Fruit fly (Drosophila melanogaster) whole organism, embryonic: ENCODE measurements around the gene lectin-37Da.

ENCODE experiments used
- Bdp1 ChIP-seq: fragments of 200-800 bp; sonication (Bioruptor generic); optimal IDR thresholded peaks from 3 replicates; lab custom pipeline; 2016; ENCODE audit warnings: missing biosample characterization, missing genetic modification characterization
- BtbVII ChIP-seq: fragments of 200-800 bp; sonication (Bioruptor generic); optimal IDR thresholded peaks from 3 replicates; lab custom pipeline; 2017; ENCODE audit warnings: missing biosample characterization, mild to moderate bottlenecking, missing genetic modification characterization
- CG10209 ChIP-seq: fragments of 200-800 bp; sonication (Bioruptor generic); optimal IDR thresholded peaks from 3 replicates; lab custom pipeline; 2017; ENCODE audit warnings: missing biosample characterization, mild to moderate bottlenecking, missing genetic modification characterization, missing genetic modification reagents
- CG10274 ChIP-seq: fragments of 200-800 bp; sonication (Bioruptor generic); optimal IDR thresholded peaks from 3 replicates; lab custom pipeline; 2017; ENCODE audit warnings: missing biosample characterization, mild to moderate bottlenecking, missing genetic modification characterization
- CG11247 ChIP-seq: fragments of 200-800 bp; sonication (Bioruptor generic); IDR thresholded peaks from 2 replicates; pipeline ENCODE4 v1.3.6; 2022; ENCODE audit warnings: missing biosample characterization, missing genetic modification characterization
- CG11398 ChIP-seq: fragments of 200-800 bp; sonication (Bioruptor generic); optimal IDR thresholded peaks from 2 replicates; lab custom pipeline; 2016; ENCODE audit warnings: missing biosample characterization, missing genetic modification characterization
- CG12071 ChIP-seq: fragments of 200-800 bp; sonication (Bioruptor generic); optimal IDR thresholded peaks from 3 replicates; lab custom pipeline; 2018; ENCODE audit warnings: missing biosample characterization, mild to moderate bottlenecking, missing genetic modification characterization
- CG14050 ChIP-seq: fragments of 200-800 bp; sonication (Bioruptor generic); IDR thresholded peaks from 3 replicates; pipeline ENCODE4 v1.3.6; 2022; ENCODE audit warnings: missing biosample characterization, missing genetic modification characterization
- CG15073 ChIP-seq: fragments of 200-800 bp; sonication (Bioruptor generic); optimal IDR thresholded peaks from 2 replicates; lab custom pipeline; 2016; ENCODE audit warnings: missing biosample characterization, missing genetic modification characterization
- CG1792 ChIP-seq: fragments of 200-800 bp; sonication (Bioruptor generic); optimal IDR thresholded peaks from 2 replicates; lab custom pipeline; 2016; ENCODE audit warnings: missing biosample characterization, missing genetic modification characterization
- CG2199 ChIP-seq: fragments of 200-800 bp; sonication (Bioruptor generic); IDR thresholded peaks from 3 replicates; pipeline ENCODE4 v1.3.6; 2022; ENCODE audit warnings: missing biosample characterization, missing genetic modification characterization
- CG2875 ChIP-seq: fragments of 200-800 bp; sonication (Bioruptor generic); optimal IDR thresholded peaks from 2 replicates; lab custom pipeline; 2017; ENCODE audit warnings: missing biosample characterization, mild to moderate bottlenecking, missing genetic modification characterization, missing genetic modification reagents
- CG31388 ChIP-seq: fragments of 200-800 bp; sonication (Bioruptor generic); optimal IDR thresholded peaks from 2 replicates; lab custom pipeline; 2016; ENCODE audit warnings: missing biosample characterization, missing genetic modification characterization
- CG4282 ChIP-seq: fragments of 200-800 bp; sonication (Bioruptor generic); optimal IDR thresholded peaks from 2 replicates; lab custom pipeline; 2016; ENCODE audit warnings: missing biosample characterization, missing genetic modification characterization
- CG4617 ChIP-seq: fragments of 200-800 bp; sonication (Bioruptor generic); optimal IDR thresholded peaks from 3 replicates; lab custom pipeline; 2016; ENCODE audit warnings: missing biosample characterization, missing genetic modification characterization, borderline replicate concordance
- CG6272 ChIP-seq: fragments of 200-800 bp; sonication (Bioruptor generic); IDR thresholded peaks from 2 replicates; pipeline ENCODE4 v1.3.6; 2022; ENCODE audit warnings: missing biosample characterization, missing genetic modification characterization
- CG7928 ChIP-seq: fragments of 200-800 bp; sonication (Bioruptor generic); optimal IDR thresholded peaks from 2 replicates; lab custom pipeline; 2017; ENCODE audit warnings: missing biosample characterization, mild to moderate bottlenecking, missing genetic modification characterization
- CG9797 ChIP-seq: fragments of 200-800 bp; sonication (Bioruptor generic); optimal IDR thresholded peaks from 3 replicates; lab custom pipeline; 2018; ENCODE audit warnings: missing biosample characterization, mild to moderate bottlenecking, missing genetic modification characterization
- Camta ChIP-seq: fragments of 200-800 bp; sonication (Bioruptor generic); optimal IDR thresholded peaks from 2 replicates; lab custom pipeline; 2016; ENCODE audit warnings: missing biosample characterization, missing genetic modification characterization
- Dek ChIP-seq: fragments of 200-800 bp; sonication (Bioruptor generic); optimal IDR thresholded peaks from 3 replicates; lab custom pipeline; 2019; ENCODE audit warnings: missing biosample characterization, mild to moderate bottlenecking, missing genetic modification characterization, moderate library complexity
- HLH4C ChIP-seq: fragments of 200-800 bp; sonication (Bioruptor generic); IDR thresholded peaks from 3 replicates; pipeline ENCODE4 v1.3.6; 2022; ENCODE audit warnings: missing biosample characterization, missing genetic modification characterization; ENCODE audit not compliant: partially characterized antibody
- HmgZ ChIP-seq: fragments of 200-800 bp; sonication (Bioruptor generic); optimal IDR thresholded peaks from 2 replicates; lab custom pipeline; 2018; ENCODE audit warnings: missing biosample characterization, mild to moderate bottlenecking, missing genetic modification characterization
- Kr ChIP-seq: fragments of 200-800 bp; sonication (Bioruptor generic); optimal IDR thresholded peaks from 2 replicates; lab custom pipeline; 2017; ENCODE audit warnings: missing biosample characterization, mild to moderate bottlenecking, missing genetic modification characterization
- Nf-YA ChIP-seq: fragments of 200-800 bp; sonication (Bioruptor generic); IDR thresholded peaks from 2 replicates; pipeline ENCODE4 v1.3.6; 2022; ENCODE audit warnings: missing biosample characterization, missing genetic modification characterization
- Sry-β ChIP-seq: fragments of 200-800 bp; sonication (Bioruptor generic); optimal IDR thresholded peaks from 2 replicates; lab custom pipeline; 2018; ENCODE audit warnings: missing biosample characterization, mild to moderate bottlenecking, missing genetic modification characterization, moderate library complexity
- Ssrp ChIP-seq: fragments of 200-800 bp; sonication (Bioruptor generic); optimal IDR thresholded peaks from 2 replicates; lab custom pipeline; 2018; ENCODE audit warnings: missing biosample characterization, mild to moderate bottlenecking, missing genetic modification characterization, moderate library complexity
- ara ChIP-seq: fragments of 200-800 bp; sonication (Bioruptor generic); IDR thresholded peaks from 2 replicates; pipeline ENCODE4 v1.3.6; 2022; ENCODE audit warnings: missing biosample characterization, missing genetic modification characterization
- bigmax ChIP-seq: fragments of 200-800 bp; sonication (Bioruptor generic); optimal IDR thresholded peaks from 2 replicates; lab custom pipeline; 2018; ENCODE audit warnings: missing biosample characterization, mild to moderate bottlenecking, missing genetic modification characterization
- cato ChIP-seq: fragments of 200-800 bp; sonication (Bioruptor generic); optimal IDR thresholded peaks from 2 replicates; lab custom pipeline; 2016; ENCODE audit warnings: missing biosample characterization, missing genetic modification characterization, borderline replicate concordance
- cwo ChIP-seq: fragments of 200-800 bp; sonication (Bioruptor generic); optimal IDR thresholded peaks from 3 replicates; lab custom pipeline; 2017; ENCODE audit warnings: missing biosample characterization, missing genetic modification characterization, mild to moderate bottlenecking, moderate library complexity, missing genetic modification reagents
- da ChIP-seq: fragments of 200-800 bp; sonication (Bioruptor generic); optimal IDR thresholded peaks from 2 replicates; lab custom pipeline; 2016; ENCODE audit warnings: missing biosample characterization, missing genetic modification characterization
- dm ChIP-seq: fragments of 200-800 bp; sonication (Bioruptor generic); optimal IDR thresholded peaks from 3 replicates; lab custom pipeline; 2016; ENCODE audit warnings: missing biosample characterization, missing genetic modification characterization
- dysf ChIP-seq: fragments of 200-800 bp; sonication (Bioruptor generic); IDR thresholded peaks from 3 replicates; pipeline ENCODE4 v1.3.6; 2022; ENCODE audit warnings: missing biosample characterization, missing genetic modification characterization
- exex ChIP-seq: fragments of 200-800 bp; sonication (Bioruptor generic); optimal IDR thresholded peaks from 4 replicates; lab custom pipeline; 2018; ENCODE audit warnings: missing biosample characterization, mild to moderate bottlenecking, missing genetic modification characterization, moderate library complexity
- gem ChIP-seq: fragments of 200-800 bp; sonication (Bioruptor generic); optimal IDR thresholded peaks from 2 replicates; lab custom pipeline; 2019; ENCODE audit warnings: missing biosample characterization, mild to moderate bottlenecking, missing genetic modification characterization, moderate library complexity
- gro ChIP-seq: fragments of 200-800 bp; sonication (Bioruptor generic); optimal IDR thresholded peaks from 2 replicates; lab custom pipeline; 2016; ENCODE audit warnings: missing biosample characterization, missing genetic modification characterization
- ham ChIP-seq: fragments of 200-800 bp; sonication (Bioruptor generic); IDR thresholded peaks from 2 replicates; pipeline ENCODE4 v1.3.6; 2022; ENCODE audit warnings: missing biosample characterization, missing genetic modification characterization
- jing ChIP-seq: fragments of 200-800 bp; sonication (Bioruptor generic); optimal IDR thresholded peaks from 2 replicates; lab custom pipeline; 2018; ENCODE audit warnings: missing biosample characterization, mild to moderate bottlenecking, missing genetic modification characterization
- knrl ChIP-seq: fragments of 200-800 bp; sonication (Bioruptor generic); IDR thresholded peaks from 3 replicates; pipeline ENCODE4 v1.3.6; 2022; ENCODE audit warnings: missing biosample characterization, missing genetic modification characterization; ENCODE audit not compliant: partially characterized antibody
- nerfin-2 ChIP-seq: fragments of 200-800 bp; sonication (Bioruptor generic); IDR thresholded peaks from 2 replicates; pipeline ENCODE4 v1.3.6; 2022; ENCODE audit warnings: missing biosample characterization, missing genetic modification characterization; ENCODE audit not compliant: partially characterized antibody
- onecut ChIP-seq: fragments of 200-800 bp; sonication (Bioruptor generic); IDR thresholded peaks from 2 replicates; pipeline ENCODE4 v1.3.6; 2022; ENCODE audit warnings: missing biosample characterization, missing genetic modification characterization
- p53 ChIP-seq: fragments of 200-800 bp; sonication (Bioruptor generic); optimal IDR thresholded peaks from 2 replicates; lab custom pipeline; 2016; ENCODE audit warnings: missing biosample characterization, missing genetic modification characterization
- pb ChIP-seq: fragments of 200-800 bp; sonication (Bioruptor generic); optimal IDR thresholded peaks from 3 replicates; lab custom pipeline; 2016; ENCODE audit warnings: missing biosample characterization, missing genetic modification characterization
- psq ChIP-seq: fragments of 200-800 bp; sonication (Bioruptor generic); optimal IDR thresholded peaks from 2 replicates; lab custom pipeline; 2017; ENCODE audit warnings: missing biosample characterization, missing genetic modification characterization
- pzg ChIP-seq: fragments of 200-800 bp; sonication (Bioruptor generic); optimal IDR thresholded peaks from 3 replicates; lab custom pipeline; 2018; ENCODE audit warnings: missing biosample characterization, mild to moderate bottlenecking, missing genetic modification characterization, moderate library complexity
- repo ChIP-seq: fragments of 200-800 bp; sonication (Bioruptor generic); optimal IDR thresholded peaks from 2 replicates; lab custom pipeline; 2016; ENCODE audit warnings: missing biosample characterization, missing genetic modification characterization
- row ChIP-seq: fragments of 200-800 bp; sonication (Bioruptor generic); IDR thresholded peaks from 3 replicates; pipeline ENCODE4 v1.3.6; 2022; ENCODE audit warnings: missing biosample characterization, missing genetic modification characterization
- sd ChIP-seq: fragments of 200-800 bp; sonication (Bioruptor generic); optimal IDR thresholded peaks from 3 replicates; lab custom pipeline; 2018; ENCODE audit warnings: missing biosample characterization, mild to moderate bottlenecking, missing genetic modification characterization, moderate library complexity
- slou ChIP-seq: fragments of 200-800 bp; sonication (Bioruptor generic); optimal IDR thresholded peaks from 3 replicates; lab custom pipeline; 2016; ENCODE audit warnings: missing biosample characterization, missing genetic modification characterization
- tna ChIP-seq: fragments of 200-800 bp; sonication (Bioruptor generic); IDR thresholded peaks from 2 replicates; pipeline ENCODE4 v1.3.6; 2022; ENCODE audit warnings: missing biosample characterization, missing genetic modification characterization; ENCODE audit not compliant: partially characterized antibody

lectin-37Da gene

dm6 chr2L:19452535-19453317 lies 34.6 kb downstream of the lectin-37Da start:
- no peak for TF ChIP-seq Kr (GFP tag; lab: Kevin White, UChicago)
- no peak for TF ChIP-seq bigmax (GFP tag; lab: Kevin White, UChicago)
- no peak for TF ChIP-seq jing (GFP tag; lab: Kevin White, UChicago)
- no peak for TF ChIP-seq pzg
- peak; percentile 1 for TF ChIP-seq dm (GFP tag; lab: Kevin White, UChicago)
- no peak for TF ChIP-seq CG11247 (GFP tag; lab: Robert Waterston, UW)
- no peak for TF ChIP-seq CG9797 (GFP tag; lab: Kevin White, UChicago)
- TF ChIP-seq BtbVII (GFP tag; lab: Kevin White, UChicago) = no peak
- TF ChIP-seq Nf-YA = no peak
- TF ChIP-seq knrl (GFP tag; lab: Robert Waterston, UW) = peak; percentile 17; the same call in 1 of the 3 replicates
- TF ChIP-seq gro (GFP tag; lab: Kevin White, UChicago) = peak; percentile 8
- TF ChIP-seq sd = peak; percentile 30
- TF ChIP-seq HmgZ = no peak
- no peak for TF ChIP-seq nerfin-2 (GFP tag; lab: Robert Waterston, UW)
- no peak for TF ChIP-seq CG4282 (GFP tag; lab: Kevin White, UChicago)
- TF ChIP-seq HLH4C (GFP tag; lab: Robert Waterston, UW) = no peak
- TF ChIP-seq CG12071 (GFP tag; lab: Kevin White, UChicago) = no peak
- no peak for TF ChIP-seq CG11398 (GFP tag; lab: Kevin White, UChicago)
- no peak for TF ChIP-seq exex (tag; lab: Kevin White, UChicago)
- no peak for TF ChIP-seq CG10209 (GFP tag; lab: Kevin White, UChicago)
- TF ChIP-seq Sry-β (GFP tag; lab: Kevin White, UChicago) = no peak
- peak; percentile 44 for TF ChIP-seq gem
- no peak for TF ChIP-seq ara (GFP tag; lab: Robert Waterston, UW)
- TF ChIP-seq CG10274 (GFP tag; lab: Kevin White, UChicago) = no peak
- no peak for TF ChIP-seq CG31388
- no peak for TF ChIP-seq CG15073 (GFP tag; lab: Kevin White, UChicago)
- no peak for TF ChIP-seq cwo
- TF ChIP-seq p53 (GFP tag; lab: Kevin White, UChicago) = peak; percentile 8
- TF ChIP-seq ham (GFP tag; lab: Robert Waterston, UW) = no peak
- no peak for TF ChIP-seq psq (GFP tag; lab: Kevin White, UChicago)
- peak; percentile 54; the same call in 2 of the 3 replicates for TF ChIP-seq dysf (GFP tag; lab: Robert Waterston, UW)
- no peak for TF ChIP-seq onecut
- no peak for TF ChIP-seq CG4617
- TF ChIP-seq CG6272 (GFP tag; lab: Robert Waterston, UW) = no peak
- no peak for TF ChIP-seq CG2875 (GFP tag; lab: Kevin White, UChicago)
- TF ChIP-seq CG1792 (GFP tag; lab: Kevin White, UChicago) = no peak
- no peak for TF ChIP-seq repo (GFP tag; lab: Kevin White, UChicago)
- no peak for TF ChIP-seq pb (GFP tag; lab: Kevin White, UChicago)
- no peak for TF ChIP-seq CG2199 (GFP tag; lab: Robert Waterston, UW)
- TF ChIP-seq cato = no peak
- TF ChIP-seq slou (GFP tag; lab: Kevin White, UChicago) = no peak
- no peak for TF ChIP-seq Camta
- TF ChIP-seq Ssrp (tag; lab: Kevin White, UChicago) = peak; percentile 10
- TF ChIP-seq CG7928 (GFP tag; lab: Kevin White, UChicago) = no peak
- peak; percentile 73 for TF ChIP-seq row (GFP tag; lab: Robert Waterston, UW)
- TF ChIP-seq Bdp1 = no peak
- TF ChIP-seq da (GFP tag; lab: Kevin White, UChicago) = no peak
- no peak; the same call in 2 of the 3 replicates for TF ChIP-seq CG14050 (GFP tag; lab: Robert Waterston, UW)
- TF ChIP-seq Dek (tag; lab: Kevin White, UChicago) = no peak
- no peak for TF ChIP-seq tna
